Fruit fly (Drosophila melanogaster) whole organism, embryonic: ENCODE results near the gene CG43085.

Experiments used
- B-H1 ChIP-seq: fragments of 200-800 bp; sonication (Bioruptor generic); IDR thresholded peaks from 3 replicates; pipeline ENCODE4 v1.3.6; 2022; ENCODE audit warnings: missing biosample characterization, missing genetic modification characterization
- Bgb ChIP-seq: fragments of 200-800 bp; sonication (Bioruptor generic); IDR thresholded peaks from 2 replicates; pipeline ENCODE4 v1.3.6; 2022; ENCODE audit warnings: missing biosample characterization, missing genetic modification characterization; ENCODE audit not compliant: partially characterized antibody
- BtbVII ChIP-seq: fragments of 200-800 bp; sonication (Bioruptor generic); optimal IDR thresholded peaks from 3 replicates; lab custom pipeline; 2017; ENCODE audit warnings: missing biosample characterization, mild to moderate bottlenecking, missing genetic modification characterization
- Bteb2 ChIP-seq: fragments of 200-800 bp; sonication (Bioruptor generic); optimal IDR thresholded peaks from 2 replicates; lab custom pipeline; 2016; ENCODE audit warnings: missing biosample characterization, missing genetic modification characterization
- CG1024 ChIP-seq: fragments of 200-800 bp; sonication (Bioruptor generic); IDR thresholded peaks from 2 replicates; pipeline ENCODE4 v1.3.6; 2022; ENCODE audit warnings: missing biosample characterization, missing genetic modification characterization
- CG10321 ChIP-seq: fragments of 200-800 bp; sonication (Bioruptor generic); IDR thresholded peaks from 2 replicates; pipeline ENCODE4 v1.3.6; 2022; ENCODE audit warnings: missing biosample characterization, missing genetic modification characterization
- CG10654 ChIP-seq: fragments of 200-800 bp; sonication (Bioruptor generic); optimal IDR thresholded peaks from 2 replicates; lab custom pipeline; 2016; ENCODE audit warnings: missing biosample characterization, missing genetic modification characterization
- CG10959 ChIP-seq: fragments of 200-800 bp; sonication (Bioruptor generic); IDR thresholded peaks from 2 replicates; pipeline ENCODE4 v1.3.6; 2022; ENCODE audit warnings: missing biosample characterization, missing genetic modification characterization
- CG12219 ChIP-seq: fragments of 200-800 bp; sonication (Bioruptor generic); optimal IDR thresholded peaks from 3 replicates; lab custom pipeline; 2018; ENCODE audit warnings: missing biosample characterization, mild to moderate bottlenecking, missing genetic modification characterization
- CG13624 ChIP-seq: fragments of 200-800 bp; sonication (Bioruptor generic); optimal IDR thresholded peaks from 2 replicates; lab custom pipeline; 2016; ENCODE audit warnings: missing biosample characterization, missing genetic modification characterization
- CG14965 ChIP-seq: fragments of 200-800 bp; sonication (Bioruptor generic); optimal IDR thresholded peaks from 2 replicates; lab custom pipeline; 2016; ENCODE audit warnings: missing biosample characterization, missing genetic modification characterization, borderline replicate concordance
- CG1603 ChIP-seq: fragments of 200-800 bp; sonication (Bioruptor generic); optimal IDR thresholded peaks from 2 replicates; lab custom pipeline; 2019; ENCODE audit warnings: missing biosample characterization, mild to moderate bottlenecking, missing genetic modification characterization, moderate library complexity
- CG18011 ChIP-seq: fragments of 200-800 bp; sonication (Bioruptor generic); optimal IDR thresholded peaks from 2 replicates; lab custom pipeline; 2017; ENCODE audit warnings: missing biosample characterization, missing genetic modification characterization, mild to moderate bottlenecking, moderate library complexity, missing genotype
- CG1832 ChIP-seq: fragments of 200-800 bp; sonication (Bioruptor generic); optimal IDR thresholded peaks from 2 replicates; lab custom pipeline; 2017; ENCODE audit warnings: missing biosample characterization, mild to moderate bottlenecking, missing genetic modification characterization, inconsistent platforms
- CG4360 ChIP-seq: fragments of 200-800 bp; sonication (Bioruptor generic); IDR thresholded peaks from 2 replicates; pipeline ENCODE4 v1.3.6; 2022; ENCODE audit warnings: missing biosample characterization, missing genetic modification characterization
- CG4854 ChIP-seq: fragments of 200-800 bp; sonication (Bioruptor generic); optimal IDR thresholded peaks from 2 replicates; lab custom pipeline; 2016; ENCODE audit warnings: missing biosample characterization, missing genetic modification characterization, inconsistent platforms
- CG7987 ChIP-seq: fragments of 200-800 bp; sonication (Bioruptor generic); optimal IDR thresholded peaks from 2 replicates; lab custom pipeline; 2018; ENCODE audit warnings: missing biosample characterization, mild to moderate bottlenecking, missing genetic modification characterization, moderate library complexity
- CG8765 ChIP-seq: fragments of 200-800 bp; sonication (Bioruptor generic); IDR thresholded peaks from 2 replicates; pipeline ENCODE4 v1.3.6; 2022; ENCODE audit warnings: missing biosample characterization, missing genetic modification characterization
- CG8924 ChIP-seq: fragments of 200-800 bp; optimal IDR thresholded peaks from 3 replicates; lab custom pipeline; 2019; ENCODE audit warnings: missing biosample characterization, mild to moderate bottlenecking, missing genetic modification characterization, moderate library complexity
- CHES-1-like ChIP-seq: fragments of 200-800 bp; sonication (Bioruptor generic); optimal IDR thresholded peaks from 2 replicates; lab custom pipeline; 2016; ENCODE audit warnings: missing biosample characterization, missing genetic modification characterization
- CrebB ChIP-seq: fragments of 200-800 bp; sonication (Bioruptor generic); optimal IDR thresholded peaks from 3 replicates; lab custom pipeline; 2018; ENCODE audit warnings: missing biosample characterization, mild to moderate bottlenecking, missing genetic modification characterization
- Dad ChIP-seq: fragments of 200-800 bp; sonication (Bioruptor generic); optimal IDR thresholded peaks from 3 replicates; lab custom pipeline; 2016; ENCODE audit warnings: missing biosample characterization, missing genetic modification characterization
- Doc3 ChIP-seq: fragments of 200-800 bp; sonication (Bioruptor generic); IDR thresholded peaks from 3 replicates; pipeline ENCODE4 v1.3.6; 2022; ENCODE audit warnings: missing biosample characterization, missing genetic modification characterization; ENCODE audit not compliant: partially characterized antibody
- Dp ChIP-seq: fragments of 200-800 bp; sonication (Bioruptor generic); optimal IDR thresholded peaks from 2 replicates; lab custom pipeline; 2018; ENCODE audit warnings: missing biosample characterization, mild to moderate bottlenecking, missing genetic modification characterization, moderate library complexity
- H2.0 ChIP-seq: fragments of 200-800 bp; sonication (Bioruptor generic); IDR thresholded peaks from 2 replicates; pipeline ENCODE4 v1.3.6; 2022; ENCODE audit warnings: missing biosample characterization, missing genetic modification characterization
- Lhr ChIP-seq: fragments of 200-800 bp; sonication (Bioruptor generic); optimal IDR thresholded peaks from 3 replicates; lab custom pipeline; 2017; ENCODE audit warnings: mild to moderate bottlenecking, missing biosample characterization, missing genetic modification reagents, missing genetic modification characterization
- Lim3 ChIP-seq: fragments of 200-800 bp; sonication (Bioruptor generic); IDR thresholded peaks from 2 replicates; pipeline ENCODE4 v1.3.6; 2022; ENCODE audit warnings: missing biosample characterization, missing genetic modification characterization
- MESR4 ChIP-seq: fragments of 200-800 bp; sonication (Bioruptor generic); optimal IDR thresholded peaks from 2 replicates; lab custom pipeline; 2018; ENCODE audit warnings: missing biosample characterization, mild to moderate bottlenecking, missing genetic modification characterization, moderate library complexity
- Opbp ChIP-seq: fragments of 200-800 bp; sonication (Bioruptor generic); IDR thresholded peaks from 3 replicates; pipeline ENCODE4 v1.3.6; 2022; ENCODE audit warnings: missing biosample characterization, missing genetic modification characterization; ENCODE audit not compliant: partially characterized antibody
- Six4 ChIP-seq: fragments of 200-800 bp; sonication (Bioruptor generic); optimal IDR thresholded peaks from 2 replicates; lab custom pipeline; 2016; ENCODE audit warnings: missing biosample characterization, missing genetic modification characterization
- Sox100B ChIP-seq: fragments of 200-800 bp; sonication (Bioruptor generic); optimal IDR thresholded peaks from 3 replicates; lab custom pipeline; 2018; ENCODE audit warnings: missing biosample characterization, mild to moderate bottlenecking, missing genetic modification characterization
- Vsx1 ChIP-seq: fragments of 200-800 bp; sonication (Bioruptor generic); optimal IDR thresholded peaks from 2 replicates; lab custom pipeline; 2017; ENCODE audit warnings: missing biosample characterization, mild to moderate bottlenecking, missing genetic modification characterization, missing genetic modification reagents
- YL-1 ChIP-seq: fragments of 200-800 bp; sonication (Bioruptor generic); optimal IDR thresholded peaks from 3 replicates; lab custom pipeline; 2017; ENCODE audit warnings: missing biosample characterization, mild to moderate bottlenecking, missing genetic modification characterization
- amos ChIP-seq: fragments of 200-800 bp; sonication (Bioruptor generic); IDR thresholded peaks from 2 replicates; pipeline ENCODE4 v1.3.6; 2022; ENCODE audit warnings: missing biosample characterization, missing genetic modification characterization; ENCODE audit not compliant: partially characterized antibody
- cato ChIP-seq: fragments of 200-800 bp; sonication (Bioruptor generic); optimal IDR thresholded peaks from 2 replicates; lab custom pipeline; 2016; ENCODE audit warnings: missing biosample characterization, missing genetic modification characterization, borderline replicate concordance
- caup ChIP-seq: fragments of 200-800 bp; sonication (Bioruptor generic); optimal IDR thresholded peaks from 3 replicates; lab custom pipeline; 2017; ENCODE audit warnings: missing biosample characterization, mild to moderate bottlenecking, missing genetic modification characterization, moderate library complexity; ENCODE audit not compliant: severe bottlenecking
- crp ChIP-seq, 2 experiments: fragments of 200-800 bp; sonication (Bioruptor generic); optimal IDR thresholded peaks; 2 replicates in 1 of 2; 3 replicates in 1 of 2; lab custom pipeline; 2017; ENCODE audit warnings: missing biosample characterization in 2 of 2, missing genetic modification characterization in 2 of 2, mild to moderate bottlenecking in 1 of 2, moderate library complexity in 1 of 2
- dysf ChIP-seq: fragments of 200-800 bp; sonication (Bioruptor generic); IDR thresholded peaks from 3 replicates; pipeline ENCODE4 v1.3.6; 2022; ENCODE audit warnings: missing biosample characterization, missing genetic modification characterization
- exex ChIP-seq: fragments of 200-800 bp; sonication (Bioruptor generic); optimal IDR thresholded peaks from 4 replicates; lab custom pipeline; 2018; ENCODE audit warnings: missing biosample characterization, mild to moderate bottlenecking, missing genetic modification characterization, moderate library complexity
- fd3F ChIP-seq: fragments of 200-800 bp; sonication (Bioruptor generic); optimal IDR thresholded peaks from 2 replicates; lab custom pipeline; 2018; ENCODE audit warnings: missing biosample characterization, mild to moderate bottlenecking, missing genetic modification characterization, moderate library complexity
- jigr1 ChIP-seq: fragments of 200-800 bp; sonication (Bioruptor generic); IDR thresholded peaks from 3 replicates; pipeline ENCODE4 v1.3.6; 2022; ENCODE audit warnings: missing biosample characterization, missing genetic modification characterization
- knrl ChIP-seq: fragments of 200-800 bp; sonication (Bioruptor generic); IDR thresholded peaks from 3 replicates; pipeline ENCODE4 v1.3.6; 2022; ENCODE audit warnings: missing biosample characterization, missing genetic modification characterization; ENCODE audit not compliant: partially characterized antibody
- lilli ChIP-seq: fragments of 200-800 bp; sonication (Bioruptor generic); optimal IDR thresholded peaks from 3 replicates; lab custom pipeline; 2016; ENCODE audit warnings: missing biosample characterization, missing genetic modification characterization
- p53 ChIP-seq: fragments of 200-800 bp; sonication (Bioruptor generic); optimal IDR thresholded peaks from 2 replicates; lab custom pipeline; 2016; ENCODE audit warnings: missing biosample characterization, missing genetic modification characterization
- pnt ChIP-seq: fragments of 200-800 bp; sonication (Bioruptor generic); optimal IDR thresholded peaks from 3 replicates; lab custom pipeline; 2016; ENCODE audit warnings: missing biosample characterization, missing genetic modification characterization
- pros ChIP-seq: fragments of 200-800 bp; sonication (Bioruptor generic); optimal IDR thresholded peaks from 3 replicates; lab custom pipeline; 2019; ENCODE audit warnings: missing biosample characterization, mild to moderate bottlenecking, missing genetic modification characterization, moderate library complexity
- ranshi ChIP-seq: fragments of 200-800 bp; sonication (Bioruptor generic); IDR thresholded peaks from 2 replicates; pipeline ENCODE4 v1.3.6; 2022; ENCODE audit warnings: missing biosample characterization, missing genetic modification characterization
- sens ChIP-seq: fragments of 200-800 bp; sonication (Bioruptor generic); peaks from one replicate; lab custom pipeline; 2016; ENCODE audit warnings: missing biosample characterization, missing genetic modification characterization
- vfl ChIP-seq: fragments of 200-800 bp; sonication (Bioruptor generic); optimal IDR thresholded peaks from 2 replicates; lab custom pipeline; 2016; ENCODE audit warnings: missing biosample characterization, missing genetic modification characterization
- zen ChIP-seq: fragments of 200-800 bp; sonication (Bioruptor generic); optimal IDR thresholded peaks from 3 replicates; lab custom pipeline; 2018; ENCODE audit warnings: missing biosample characterization, mild to moderate bottlenecking, missing genetic modification characterization, moderate library complexity

The CG43085 gene

dm6 chr3L:17663647-17664046 is 17.1 kb upstream of the CG43085 start:
- TF ChIP-seq BtbVII, result no peak
- TF ChIP-seq CHES-1-like (GFP tag; lab: Kevin White, UChicago), result no peak
- TF ChIP-seq zen (tag; lab: Kevin White, UChicago), result no peak
- TF ChIP-seq sens (GFP tag; lab: Kevin White, UChicago), result no peak
- TF ChIP-seq CG7987 (GFP tag; lab: Kevin White, UChicago), result no peak
- no peak for TF ChIP-seq CG10959 (GFP tag; lab: Robert Waterston, UW)
- TF ChIP-seq knrl, result no peak
- no peak for TF ChIP-seq H2.0
- TF ChIP-seq, all 482 proteins: peak for 0

DNA sequence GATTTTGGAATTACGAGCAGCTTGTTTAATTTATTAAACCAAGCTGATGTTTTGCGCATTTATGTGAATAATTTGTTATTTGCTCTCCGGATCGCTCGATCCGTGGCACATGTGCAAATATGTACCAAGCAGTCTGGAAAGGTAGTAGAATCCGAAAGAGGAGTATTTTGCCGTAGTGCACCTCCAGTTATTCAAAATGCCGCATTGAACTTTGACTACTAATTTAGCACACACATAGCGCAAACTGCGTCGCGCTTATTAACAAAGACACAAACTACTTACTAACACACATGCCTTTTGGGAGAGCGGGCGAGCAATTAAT is 12.7 kb upstream of the CG43085 start:
- TF ChIP-seq Opbp (GFP tag; lab: Robert Waterston, UW) (no peak), CG8924 (tag; lab: Kevin White, UChicago) (no peak), p53 (no peak), Sox100B (GFP tag; lab: Kevin White, UChicago) (no peak), CG1024 (GFP tag; lab: Robert Waterston, UW) (no peak), CG1832 (GFP tag; lab: Kevin White, UChicago) (no peak), Bgb (GFP tag; lab: Robert Waterston, UW) (no peak), CG14965 (no peak), cato (GFP tag; lab: Kevin White, UChicago) (no peak), Dp (GFP tag; lab: Kevin White, UChicago) (no peak), Six4 (GFP tag; lab: Kevin White, UChicago) (no peak), BtbVII (peak; percentile 49), Lhr (no peak), CG4360 (no peak; the same call in 1 of the 2 replicates), CG4854 (GFP tag; lab: Kevin White, UChicago) (peak; percentile 7), B-H1 (GFP tag; lab: Robert Waterston, UW) (no peak), pnt (no peak), amos (GFP tag; lab: Robert Waterston, UW) (no peak), vfl (GFP tag; lab: Kevin White, UChicago) (no peak), lilli (GFP tag; lab: Kevin White, UChicago) (no peak), YL-1 (peak; percentile 15), CG1603 (tag; lab: Kevin White, UChicago) (no peak), crp (GFP tag; optimal IDR thresholded peaks at IDR 0.05; lab: Kevin White, UChicago) (no peak), MESR4 (GFP tag; lab: Kevin White, UChicago) (no peak), pros (GFP tag; lab: Kevin White, UChicago) (no peak), CG13624 (GFP tag; lab: Kevin White, UChicago) (peak; percentile 81), dysf (GFP tag; lab: Robert Waterston, UW) (no peak), CG18011 (GFP tag; lab: Kevin White, UChicago) (no peak), CG8765 (GFP tag; lab: Robert Waterston, UW) (no peak), Vsx1 (GFP tag; lab: Kevin White, UChicago) (no peak), ranshi (no peak), CG10321 (no peak), CrebB (tag; lab: Kevin White, UChicago) (peak; percentile 26), jigr1 (no peak), Bteb2 (peak; percentile 33), Dad (GFP tag; lab: Kevin White, UChicago) (no peak), CG10654 (GFP tag; lab: Kevin White, UChicago) (no peak), Doc3 (GFP tag; lab: Robert Waterston, UW) (no peak), CG12219 (GFP tag; lab: Kevin White, UChicago) (no peak), caup (GFP tag; lab: Kevin White, UChicago) (peak; percentile 82), fd3F (GFP tag; lab: Kevin White, UChicago) (peak; percentile 3), Lim3 (GFP tag; lab: Robert Waterston, UW) (no peak), exex (tag; lab: Kevin White, UChicago) (peak; percentile 3)
